Worm (Caenorhabditis elegans): Measurements from ENCODE around the gene nhr-268.

ce11 chrV:15658262-15659060, 31.6 kb upstream of the nhr-268 start:
- no peak for TF ChIP-seq dao-5 (tag; optimal IDR thresholded peaks at IDR 0.05)
- TF ChIP-seq him-1 (tag; optimal IDR thresholded peaks at IDR 0.05) = no peak
- TF ChIP-seq W03F9.2 (tag; optimal IDR thresholded peaks at IDR 0.05) = no peak

Measured in whole organism, L4/young adult.